Fruit fly (Drosophila melanogaster): ENCODE data around the gene Blos4.
A peak's percentile ranks its signal among the peaks of the same experiment; 100 is the strongest.

Blos4 gene

DNA sequence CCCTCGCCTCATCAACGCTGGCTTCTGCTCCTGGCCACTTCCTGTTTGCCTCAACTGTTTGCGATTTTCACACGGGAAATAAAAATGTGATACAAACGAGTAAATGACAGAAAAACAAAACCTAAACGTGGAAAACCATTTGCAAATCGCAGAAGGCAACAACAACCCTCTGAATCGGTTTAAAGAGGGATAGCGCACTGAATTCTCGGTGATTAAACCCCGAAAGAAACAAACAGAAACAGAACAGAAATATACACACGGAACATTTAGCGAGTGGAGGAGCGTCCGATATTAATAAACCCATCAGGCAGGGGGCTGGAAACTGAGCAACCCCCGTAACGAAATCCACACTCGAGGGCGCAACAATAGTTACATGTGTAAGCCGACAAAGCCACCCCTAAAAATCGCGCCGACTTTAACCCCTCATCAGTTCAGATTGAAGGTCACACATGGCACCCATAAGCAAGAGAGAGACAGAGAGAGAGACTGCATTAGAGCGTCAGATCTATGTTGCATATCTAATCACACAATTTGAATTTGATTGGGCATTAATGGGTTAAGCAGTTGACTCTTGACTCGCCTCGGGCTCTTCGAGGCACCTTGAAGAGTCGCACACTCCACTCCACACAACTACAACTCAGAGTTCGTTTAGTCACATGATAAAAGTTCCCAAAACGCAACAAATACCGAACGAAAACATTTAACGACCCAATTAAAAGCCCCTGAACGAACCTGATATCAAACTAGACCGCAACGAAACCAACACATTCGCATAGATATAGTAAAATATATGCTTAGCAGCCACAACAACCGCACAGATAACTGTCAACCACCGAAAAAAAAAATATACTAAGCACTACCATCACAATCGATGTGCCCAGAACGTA is 17.0 kb upstream of the Blos4 start:
- no peak for TF ChIP-seq CG10669 (GFP tag; optimal IDR thresholded peaks at IDR 0.05)
- no peak for TF ChIP-seq Hr39 (GFP tag; optimal IDR thresholded peaks at IDR 0.05)
- no peak for TF ChIP-seq CG15336 (GFP tag; IDR thresholded peaks at IDR 0.05)
- no peak for TF ChIP-seq eg (GFP tag; IDR thresholded peaks at IDR 0.05)
- no peak for TF ChIP-seq CG3919 (GFP tag; optimal IDR thresholded peaks at IDR 0.05)
- no peak for TF ChIP-seq CG4318 (GFP tag; optimal IDR thresholded peaks at IDR 0.05)
- no peak for TF ChIP-seq CG6808 (GFP tag; optimal IDR thresholded peaks at IDR 0.05)
- TF ChIP-seq CG11762 (GFP tag; optimal IDR thresholded peaks at IDR 0.05; ENCODE audit: insufficient read depth): no peak
- no peak for TF ChIP-seq Sox102F (GFP tag; optimal IDR thresholded peaks at IDR 0.05)

DNA sequence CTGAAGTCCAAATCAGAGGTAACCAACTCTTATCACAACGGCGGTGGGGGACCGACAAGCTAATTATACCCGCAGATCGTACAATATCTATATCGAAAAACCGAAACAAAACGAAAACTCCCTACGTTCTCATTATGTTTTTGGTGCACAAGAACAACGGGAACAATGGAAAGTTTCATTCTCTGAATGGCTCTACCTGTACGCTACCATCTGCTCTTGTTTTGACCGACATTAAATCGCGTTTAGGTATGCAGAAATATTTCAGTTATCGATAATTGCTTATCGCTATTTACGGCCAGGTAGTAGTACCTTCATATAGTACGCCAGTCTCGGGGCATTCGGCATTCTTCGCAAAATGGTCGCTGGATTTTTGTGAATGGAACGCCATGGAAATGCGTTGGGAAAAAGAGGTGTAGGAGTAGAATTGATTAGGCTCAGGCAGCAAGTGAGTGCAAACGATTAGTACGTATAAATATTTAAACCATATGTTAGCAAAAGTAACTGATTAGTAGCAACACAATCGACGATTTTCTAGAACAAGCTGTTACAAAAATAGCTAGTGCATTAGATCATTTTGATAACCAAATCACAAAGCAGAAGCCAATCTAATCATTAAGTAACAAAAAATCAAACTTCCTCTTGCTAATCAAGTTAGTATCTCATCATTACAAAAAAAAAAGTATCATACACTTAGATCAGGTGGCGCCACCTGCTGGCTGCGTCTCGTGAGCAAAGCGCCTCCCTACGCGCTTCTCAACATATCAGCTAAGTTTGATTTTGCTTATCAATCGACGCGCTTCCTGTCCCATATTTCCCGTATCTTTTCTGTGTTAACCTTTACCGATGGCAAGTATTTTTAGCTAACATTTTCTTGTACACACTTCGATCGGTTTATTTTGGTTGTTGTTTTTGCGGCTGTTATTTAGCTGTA is 16.1 kb upstream of the Blos4 start:
- peak; percentile 36 for TF ChIP-seq Eip78C (GFP tag)
- peak; percentile 42 for TF ChIP-seq fkh (GFP tag; optimal IDR thresholded peaks at IDR 0.05)
- TF ChIP-seq cyc (GFP tag; optimal IDR thresholded peaks at IDR 0.05): no peak
- peak; percentile 19 for TF ChIP-seq vri (GFP tag; optimal IDR thresholded peaks at IDR 0.05)

DNA sequence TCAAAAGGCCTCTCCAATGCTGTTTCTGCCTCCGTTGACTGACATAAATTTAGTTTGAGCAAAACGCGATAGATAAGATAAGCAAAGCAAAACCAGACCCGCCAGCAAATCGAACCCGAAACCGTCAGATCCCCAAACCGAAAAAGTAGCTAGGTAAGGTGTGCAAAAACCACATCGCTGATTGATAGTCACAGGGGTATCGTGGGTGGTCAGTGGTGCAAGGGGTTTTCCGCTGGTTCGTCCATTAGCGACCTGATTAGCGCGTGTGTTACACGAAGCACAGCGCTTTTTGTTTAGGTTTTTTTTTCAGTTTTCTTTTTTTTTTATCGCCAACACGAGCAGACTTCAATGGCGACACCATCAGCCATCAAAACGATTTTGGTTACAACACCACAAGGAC is 15.0 kb upstream of the Blos4 start:
- TF ChIP-seq vri (GFP tag; optimal IDR thresholded peaks at IDR 0.05) (peak; percentile 48), fkh (GFP tag; optimal IDR thresholded peaks at IDR 0.05) (no peak)

DNA sequence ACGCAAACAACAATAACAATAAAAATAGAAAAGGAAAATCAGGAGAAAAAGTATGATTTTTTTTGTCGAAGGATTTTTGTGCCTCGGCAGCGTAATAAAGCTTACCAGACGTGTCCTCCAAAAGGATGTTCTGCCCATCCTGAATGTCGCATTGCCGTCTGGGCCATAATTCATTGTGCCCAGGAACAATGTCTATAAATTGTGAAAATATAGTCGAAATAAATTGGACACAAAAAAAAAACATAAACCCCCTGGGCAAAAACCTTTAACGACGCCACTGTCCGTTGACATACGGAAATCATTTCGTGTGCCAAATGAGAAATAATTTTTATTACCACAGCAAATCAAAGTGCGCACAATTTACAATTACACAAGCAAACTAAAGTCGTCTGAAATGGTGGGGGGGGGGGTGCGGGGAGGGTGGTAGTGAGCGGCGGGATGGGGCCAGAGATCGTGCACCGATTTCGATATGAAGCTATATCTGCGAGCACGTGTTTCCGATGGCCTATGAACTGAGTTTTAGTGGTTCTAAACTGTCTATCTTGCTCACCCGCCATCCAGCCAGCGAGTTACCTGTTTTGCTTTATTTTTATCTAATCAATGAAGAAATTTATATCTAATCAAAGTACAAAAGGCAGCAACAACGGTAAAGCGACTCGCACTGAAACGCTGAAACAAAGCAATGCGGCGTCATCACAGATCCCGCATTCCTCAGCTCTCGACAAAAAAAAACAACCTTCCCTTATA is 12.1 kb upstream of the Blos4 start:
- no peak for TF ChIP-seq salr (GFP tag; optimal IDR thresholded peaks at IDR 0.05)
- no peak for TF ChIP-seq CG1621 (tag; optimal IDR thresholded peaks at IDR 0.05)
- peak; percentile 3 for TF ChIP-seq Sox102F (GFP tag; optimal IDR thresholded peaks at IDR 0.05)
- TF ChIP-seq lz (GFP tag; optimal IDR thresholded peaks at IDR 0.05): peak; percentile 18
- no peak for TF ChIP-seq CG6854 (GFP tag; optimal IDR thresholded peaks at IDR 0.05)
- TF ChIP-seq CG3919 (GFP tag; optimal IDR thresholded peaks at IDR 0.05): no peak
- no peak for TF ChIP-seq CG3032 (tag; optimal IDR thresholded peaks at IDR 0.05)
- TF ChIP-seq CG11762 (GFP tag; optimal IDR thresholded peaks at IDR 0.05; ENCODE audit: insufficient read depth): no peak
- no peak for TF ChIP-seq fd85E (GFP tag; optimal IDR thresholded peaks at IDR 0.05)
- no peak for TF ChIP-seq topi (GFP tag; optimal IDR thresholded peaks at IDR 0.05)
- no peak for TF ChIP-seq dac (GFP tag; optimal IDR thresholded peaks at IDR 0.05)
- no peak for TF ChIP-seq CG10669 (GFP tag; optimal IDR thresholded peaks at IDR 0.05)
- no peak for TF ChIP-seq fd59A (GFP tag; optimal IDR thresholded peaks at IDR 0.05)
- TF ChIP-seq CG6276 (GFP tag; optimal IDR thresholded peaks at IDR 0.05): no peak
- no peak for TF ChIP-seq CG6808 (GFP tag; optimal IDR thresholded peaks at IDR 0.05)
- peak; percentile 13 for TF ChIP-seq Hr39 (GFP tag; optimal IDR thresholded peaks at IDR 0.05)
- TF ChIP-seq CG8319 (GFP tag; optimal IDR thresholded peaks at IDR 0.05): no peak
- TF ChIP-seq CG6792 (GFP tag; optimal IDR thresholded peaks at IDR 0.05): no peak
- TF ChIP-seq OdsH (GFP tag; optimal IDR thresholded peaks at IDR 0.05): no peak
- no peak for TF ChIP-seq CG11902 (GFP tag; optimal IDR thresholded peaks at IDR 0.05)
- TF ChIP-seq CG31627 (GFP tag; optimal IDR thresholded peaks at IDR 0.05): peak; percentile 17
- no peak for TF ChIP-seq acj6 (GFP tag; optimal IDR thresholded peaks at IDR 0.05)
- TF ChIP-seq fkh (GFP tag; optimal IDR thresholded peaks at IDR 0.05): no peak
- peak; percentile 0 for TF ChIP-seq cyc (GFP tag; optimal IDR thresholded peaks at IDR 0.05)
- TF ChIP-seq svp (GFP tag): no peak
- no peak for TF ChIP-seq CG8632 (GFP tag; optimal IDR thresholded peaks at IDR 0.05)
- TF ChIP-seq Ets96B (tag; optimal IDR thresholded peaks at IDR 0.05): no peak
- TF ChIP-seq vri (GFP tag; optimal IDR thresholded peaks at IDR 0.05): no peak
- no peak for TF ChIP-seq Ets21C (GFP tag; optimal IDR thresholded peaks at IDR 0.05)
- TF ChIP-seq net (GFP tag; optimal IDR thresholded peaks at IDR 0.05): no peak
- TF ChIP-seq Eip78C (GFP tag): peak; percentile 13
- no peak for TF ChIP-seq CG8119 (GFP tag; IDR thresholded peaks at IDR 0.05)
- TF ChIP-seq CG9139 (GFP tag; optimal IDR thresholded peaks at IDR 0.05): no peak
- TF ChIP-seq CG16779 (tag; optimal IDR thresholded peaks at IDR 0.05): no peak
- TF ChIP-seq Hr4 (GFP tag; optimal IDR thresholded peaks at IDR 0.05): no peak
- no peak for TF ChIP-seq ss (GFP tag; optimal IDR thresholded peaks at IDR 0.05)
